Fruit fly (Drosophila melanogaster) whole organism, wandering third instar larva: ENCODE data around the gene Dip-B.

Experiments used
- Abd-B ChIP-seq: fragments of >200 bp; optimal IDR thresholded peaks from 2 replicates; lab custom pipeline; 2017; ENCODE audit warnings: missing biosample characterization, missing genetic modification characterization
- GATAd ChIP-seq: sonication (Bioruptor generic); optimal IDR thresholded peaks from 2 replicates; lab custom pipeline; 2016; ENCODE audit warnings: missing biosample characterization, missing genetic modification characterization
- Hr78 ChIP-seq: fragments of >200 bp; optimal IDR thresholded peaks from 2 replicates; lab custom pipeline; 2017; ENCODE audit warnings: missing biosample characterization, missing genetic modification characterization
- Hr83 ChIP-seq: fragments of 200-300 bp; sonication (Bioruptor generic); optimal IDR thresholded peaks from 2 replicates; lab custom pipeline; 2016; ENCODE audit warnings: missing biosample characterization, mild to moderate bottlenecking, missing genetic modification characterization, moderate library complexity; ENCODE audit not compliant: poor library complexity, severe bottlenecking
- Mio ChIP-seq: sonication (Bioruptor generic); optimal IDR thresholded peaks from 2 replicates; lab custom pipeline; 2016; ENCODE audit warnings: missing biosample characterization, missing genetic modification characterization
- OdsH ChIP-seq: fragments of 200-800 bp; sonication (Bioruptor generic); optimal IDR thresholded peaks from 2 replicates; lab custom pipeline; 2016; ENCODE audit warnings: missing biosample characterization, mild to moderate bottlenecking, missing genetic modification characterization
- br ChIP-seq: fragments of 200-800 bp; sonication (Bioruptor generic); optimal IDR thresholded peaks from 2 replicates; lab custom pipeline; 2016; ENCODE audit warnings: missing biosample characterization, missing genetic modification characterization
- brk ChIP-seq: fragments of 200-800 bp; sonication (Bioruptor generic); optimal IDR thresholded peaks from 2 replicates; lab custom pipeline; 2016; ENCODE audit warnings: missing biosample characterization, mild to moderate bottlenecking, missing genetic modification characterization
- dl ChIP-seq, 2 experiments: fragments of 175-275, 200-275 bp in 1 of 2; fragments of 200-275 bp in 1 of 2; sonication (Bioruptor generic); optimal IDR thresholded peaks; lab custom pipeline; 2018; ENCODE audit warnings: mild to moderate bottlenecking in 2 of 2, missing biosample characterization in 2 of 2, missing genetic modification characterization in 2 of 2, moderate library complexity in 2 of 2; ENCODE audit not compliant: partially characterized antibody in 2 of 2, insufficient read depth in 1 of 2
- h ChIP-seq: fragments of 200-800 bp; sonication (Bioruptor generic); optimal IDR thresholded peaks from 3 replicates; lab custom pipeline; 2016; ENCODE audit warnings: missing biosample characterization, mild to moderate bottlenecking, missing genetic modification characterization
- jim ChIP-seq: fragments of 175-275, 200-325 bp; sonication (Bioruptor generic); optimal IDR thresholded peaks from 2 replicates; lab custom pipeline; 2016; ENCODE audit warnings: missing biosample characterization, mild to moderate bottlenecking, missing genetic modification characterization
- psq ChIP-seq: fragments of 200-800 bp; sonication (Bioruptor generic); optimal IDR thresholded peaks from 3 replicates; lab custom pipeline; 2017; ENCODE audit warnings: missing biosample characterization, mild to moderate bottlenecking, missing genetic modification characterization, moderate library complexity
- woc ChIP-seq: sonication (Bioruptor generic); optimal IDR thresholded peaks from 2 replicates; lab custom pipeline; 2016; ENCODE audit warnings: missing biosample characterization, mild to moderate bottlenecking, missing genetic modification characterization

dm6 chr3R:13789617-13790277 is 7.7 kb downstream of the Dip-B start:
- TF ChIP-seq Mio = no peak
- TF ChIP-seq GATAd (GFP tag; lab: Kevin White, UChicago) = no peak
- no peak for TF ChIP-seq Hr83 (GFP tag; lab: Kevin White, UChicago)
- TF ChIP-seq woc (GFP tag; lab: Kevin White, UChicago) = no peak
- TF ChIP-seq OdsH (GFP tag; lab: Kevin White, UChicago) = no peak
- TF ChIP-seq br (GFP tag; lab: Kevin White, UChicago) = no peak
- TF ChIP-seq brk (GFP tag; lab: Kevin White, UChicago) = no peak
- TF ChIP-seq jim (GFP tag; lab: Kevin White, UChicago) = no peak
- TF ChIP-seq Hr78 (GFP tag; lab: Kevin White, UChicago) = no peak
- TF ChIP-seq Abd-B = no peak
- no peak for TF ChIP-seq psq (GFP tag; lab: Kevin White, UChicago)
- TF ChIP-seq h (GFP tag; lab: Kevin White, UChicago) = no peak
- no peak for TF ChIP-seq dl (GFP tag; optimal IDR thresholded peaks at IDR 0.05; lab: Kevin White, UChicago; ENCODE audit: insufficient read depth in 1 of 2, partially characterized antibody in 2 of 2)
